Fruit fly (Drosophila melanogaster) whole organism, embryonic: ENCODE measurements around the gene ddbt.

Experiments
- Bteb2 ChIP-seq: fragments of 200-800 bp; sonication (Bioruptor generic); optimal IDR thresholded peaks from 2 replicates; lab custom pipeline; 2016; ENCODE audit warnings: missing biosample characterization, missing genetic modification characterization
- CG11093 ChIP-seq: fragments of 200-800 bp; sonication (Bioruptor generic); IDR thresholded peaks from 3 replicates; pipeline ENCODE4 v1.3.6; 2022; ENCODE audit warnings: missing biosample characterization, missing genetic modification characterization
- CG11696 ChIP-seq: fragments of 200-800 bp; sonication (Bioruptor generic); IDR thresholded peaks from 2 replicates; pipeline ENCODE4 v1.3.6; 2022; ENCODE audit warnings: missing biosample characterization, missing genetic modification characterization
- CG14050 ChIP-seq: fragments of 200-800 bp; sonication (Bioruptor generic); IDR thresholded peaks from 3 replicates; pipeline ENCODE4 v1.3.6; 2022; ENCODE audit warnings: missing biosample characterization, missing genetic modification characterization
- CG15073 ChIP-seq: fragments of 200-800 bp; sonication (Bioruptor generic); optimal IDR thresholded peaks from 2 replicates; lab custom pipeline; 2016; ENCODE audit warnings: missing biosample characterization, missing genetic modification characterization
- CG15514 ChIP-seq: fragments of 200-800 bp; sonication (Bioruptor generic); optimal IDR thresholded peaks from 3 replicates; lab custom pipeline; 2017; ENCODE audit warnings: missing biosample characterization, missing genetic modification characterization, mild to moderate bottlenecking, moderate library complexity, missing genetic modification reagents
- CG1603 ChIP-seq: fragments of 200-800 bp; sonication (Bioruptor generic); optimal IDR thresholded peaks from 2 replicates; lab custom pipeline; 2019; ENCODE audit warnings: missing biosample characterization, mild to moderate bottlenecking, missing genetic modification characterization, moderate library complexity
- CG16813 ChIP-seq: fragments of 200-800 bp; sonication (Bioruptor generic); IDR thresholded peaks from 3 replicates; pipeline ENCODE4 v1.3.6; 2022; ENCODE audit warnings: missing biosample characterization, missing genetic modification characterization; ENCODE audit not compliant: partially characterized antibody
- CG16863 ChIP-seq: fragments of 200-800 bp; sonication (Bioruptor generic); optimal IDR thresholded peaks from 3 replicates; lab custom pipeline; 2016; ENCODE audit warnings: missing biosample characterization, missing genetic modification characterization
- CG31441 ChIP-seq: fragments of 200-800 bp; sonication (Bioruptor generic); IDR thresholded peaks from 2 replicates; pipeline ENCODE4 v1.3.6; 2022; ENCODE audit warnings: missing biosample characterization, missing genetic modification characterization
- CG3281 ChIP-seq: fragments of 200-800 bp; sonication (Bioruptor generic); optimal IDR thresholded peaks from 3 replicates; lab custom pipeline; 2017; ENCODE audit warnings: missing biosample characterization, mild to moderate bottlenecking, missing genetic modification characterization
- CG3407 ChIP-seq: fragments of 200-800 bp; sonication (Bioruptor generic); optimal IDR thresholded peaks from 2 replicates; lab custom pipeline; 2018; ENCODE audit warnings: missing biosample characterization, mild to moderate bottlenecking, missing genetic modification characterization
- CG3726 ChIP-seq: fragments of 200-800 bp; sonication (Bioruptor generic); IDR thresholded peaks from 3 replicates; pipeline ENCODE4, ENCODE4 v1.3.6; 2022; ENCODE audit warnings: missing biosample characterization, missing genetic modification characterization
- CG5245 ChIP-seq: fragments of 200-800 bp; sonication (Bioruptor generic); optimal IDR thresholded peaks from 3 replicates; lab custom pipeline; 2016; ENCODE audit warnings: missing biosample characterization, missing genetic modification characterization
- CG6175 ChIP-seq: fragments of 200-800 bp; sonication (Bioruptor generic); IDR thresholded peaks from 3 replicates; pipeline ENCODE4 v1.3.6; 2022; ENCODE audit warnings: missing biosample characterization, missing genetic modification characterization
- CG6272 ChIP-seq: fragments of 200-800 bp; sonication (Bioruptor generic); IDR thresholded peaks from 2 replicates; pipeline ENCODE4 v1.3.6; 2022; ENCODE audit warnings: missing biosample characterization, missing genetic modification characterization
- CG6654 ChIP-seq: fragments of 200-800 bp; sonication (Bioruptor generic); optimal IDR thresholded peaks from 2 replicates; lab custom pipeline; 2017; ENCODE audit warnings: missing biosample characterization, mild to moderate bottlenecking, missing genetic modification characterization
- CG6813 ChIP-seq: fragments of 200-800 bp; sonication (Bioruptor generic); optimal IDR thresholded peaks from 2 replicates; lab custom pipeline; 2017; ENCODE audit warnings: missing biosample characterization, missing genetic modification characterization, mild to moderate bottlenecking, moderate library complexity, missing genetic modification reagents
- CG9215 ChIP-seq: fragments of 200-800 bp; sonication (Bioruptor generic); IDR thresholded peaks from 2 replicates; pipeline ENCODE4 v1.3.6; 2022; ENCODE audit warnings: missing biosample characterization, missing genetic modification characterization
- CG9437 ChIP-seq: fragments of 200-800 bp; sonication (Bioruptor generic); optimal IDR thresholded peaks from 2 replicates; lab custom pipeline; 2018; ENCODE audit warnings: missing biosample characterization, mild to moderate bottlenecking, missing genetic modification characterization
- Dll ChIP-seq: fragments of 200-800 bp; sonication (Bioruptor generic); IDR thresholded peaks from 4 replicates; pipeline ENCODE4 v1.3.6; 2022; ENCODE audit warnings: missing biosample characterization, missing genetic modification characterization; ENCODE audit not compliant: partially characterized antibody
- ERR ChIP-seq: fragments of 200-800 bp; sonication (Bioruptor generic); optimal IDR thresholded peaks from 2 replicates; lab custom pipeline; 2016; ENCODE audit warnings: missing biosample characterization, missing genetic modification characterization
- Fer2 ChIP-seq: fragments of 200-800 bp; sonication (Bioruptor generic); optimal IDR thresholded peaks from 2 replicates; lab custom pipeline; 2018; ENCODE audit warnings: missing biosample characterization, mild to moderate bottlenecking, missing genetic modification characterization, moderate library complexity
- HLH4C ChIP-seq: fragments of 200-800 bp; sonication (Bioruptor generic); IDR thresholded peaks from 3 replicates; pipeline ENCODE4 v1.3.6; 2022; ENCODE audit warnings: missing biosample characterization, missing genetic modification characterization; ENCODE audit not compliant: partially characterized antibody
- Hand ChIP-seq: fragments of 200-800 bp; sonication (Bioruptor generic); optimal IDR thresholded peaks from 2 replicates; lab custom pipeline; 2017; ENCODE audit warnings: mild to moderate bottlenecking, missing biosample characterization, missing genetic modification reagents, missing genetic modification characterization
- NK7.1 ChIP-seq: fragments of 200-800 bp; sonication (Bioruptor generic); optimal IDR thresholded peaks from 3 replicates; lab custom pipeline; 2016; ENCODE audit warnings: missing biosample characterization, missing genetic modification characterization
- Rx ChIP-seq: fragments of 200-800 bp; sonication (Bioruptor generic); IDR thresholded peaks from 2 replicates; pipeline ENCODE4 v1.3.6; 2022; ENCODE audit warnings: missing biosample characterization, missing genetic modification characterization
- YL-1 ChIP-seq: fragments of 200-800 bp; sonication (Bioruptor generic); optimal IDR thresholded peaks from 3 replicates; lab custom pipeline; 2017; ENCODE audit warnings: missing biosample characterization, mild to moderate bottlenecking, missing genetic modification characterization
- bigmax ChIP-seq: fragments of 200-800 bp; sonication (Bioruptor generic); optimal IDR thresholded peaks from 2 replicates; lab custom pipeline; 2018; ENCODE audit warnings: missing biosample characterization, mild to moderate bottlenecking, missing genetic modification characterization
- cato ChIP-seq: fragments of 200-800 bp; sonication (Bioruptor generic); optimal IDR thresholded peaks from 2 replicates; lab custom pipeline; 2016; ENCODE audit warnings: missing biosample characterization, missing genetic modification characterization, borderline replicate concordance
- caup ChIP-seq: fragments of 200-800 bp; sonication (Bioruptor generic); optimal IDR thresholded peaks from 3 replicates; lab custom pipeline; 2017; ENCODE audit warnings: missing biosample characterization, mild to moderate bottlenecking, missing genetic modification characterization, moderate library complexity; ENCODE audit not compliant: severe bottlenecking
- crp ChIP-seq, 2 experiments: fragments of 200-800 bp; sonication (Bioruptor generic); optimal IDR thresholded peaks; 2 replicates in 1 of 2; 3 replicates in 1 of 2; lab custom pipeline; 2017; ENCODE audit warnings: missing biosample characterization in 2 of 2, missing genetic modification characterization in 2 of 2, mild to moderate bottlenecking in 1 of 2, moderate library complexity in 1 of 2
- disco-r ChIP-seq: fragments of 200-800 bp; sonication (Bioruptor generic); optimal IDR thresholded peaks from 2 replicates; lab custom pipeline; 2016; ENCODE audit warnings: missing biosample characterization, missing genetic modification characterization
- dpn ChIP-seq, 2 experiments: fragments of 200-800 bp; sonication (Bioruptor generic); optimal IDR thresholded peaks; 3 replicates each; lab custom pipeline; 2016; ENCODE audit warnings: missing biosample characterization in 2 of 2, missing genetic modification characterization in 2 of 2
- fd102C ChIP-seq: fragments of 200-800 bp; sonication (Bioruptor generic); optimal IDR thresholded peaks from 2 replicates; lab custom pipeline; 2018; ENCODE audit warnings: missing biosample characterization, mild to moderate bottlenecking, missing genetic modification characterization, moderate library complexity
- hth ChIP-seq: fragments of >200 bp; optimal IDR thresholded peaks from 2 replicates; lab custom pipeline; 2017; ENCODE audit warnings: inconsistent platforms
- inv ChIP-seq: fragments of 200-800 bp; sonication (Bioruptor generic); IDR thresholded peaks from 2 replicates; pipeline ENCODE4 v1.3.6; 2022; ENCODE audit warnings: missing biosample characterization, missing genetic modification characterization; ENCODE audit not compliant: partially characterized antibody
- lmd ChIP-seq: fragments of 200-800 bp; sonication (Bioruptor generic); IDR thresholded peaks from 2 replicates; pipeline ENCODE4 v1.3.6; 2022; ENCODE audit warnings: missing biosample characterization, missing genetic modification characterization
- oc ChIP-seq: fragments of 200-800 bp; sonication (Bioruptor generic); optimal IDR thresholded peaks from 2 replicates; lab custom pipeline; 2018; ENCODE audit warnings: missing biosample characterization, mild to moderate bottlenecking, missing genetic modification characterization, moderate library complexity
- pho ChIP-seq: fragments of 200-800 bp; sonication (Bioruptor generic); optimal IDR thresholded peaks from 2 replicates; lab custom pipeline; 2016; ENCODE audit warnings: missing biosample characterization, missing genetic modification characterization
- phol ChIP-seq: fragments of 200-800 bp; sonication (Bioruptor generic); optimal IDR thresholded peaks from 3 replicates; lab custom pipeline; 2018; ENCODE audit warnings: missing biosample characterization, mild to moderate bottlenecking, missing genetic modification characterization, moderate library complexity
- schlank ChIP-seq: fragments of 200-800 bp; sonication (Bioruptor generic); optimal IDR thresholded peaks from 2 replicates; lab custom pipeline; 2018; ENCODE audit warnings: missing biosample characterization, mild to moderate bottlenecking, missing genetic modification characterization
- sd ChIP-seq: fragments of 200-800 bp; sonication (Bioruptor generic); optimal IDR thresholded peaks from 3 replicates; lab custom pipeline; 2018; ENCODE audit warnings: missing biosample characterization, mild to moderate bottlenecking, missing genetic modification characterization, moderate library complexity
- seq ChIP-seq: fragments of 200-800 bp; sonication (Bioruptor generic); IDR thresholded peaks from 2 replicates; pipeline ENCODE4 v1.3.6; 2022; ENCODE audit warnings: missing biosample characterization, missing genetic modification characterization
- slbo ChIP-seq: fragments of 200-800 bp; sonication (Bioruptor generic); IDR thresholded peaks from 2 replicates; pipeline ENCODE4 v1.3.6; 2022; ENCODE audit warnings: missing biosample characterization, missing genetic modification characterization
- tio ChIP-seq: fragments of 200-800 bp; sonication (Bioruptor generic); optimal IDR thresholded peaks from 2 replicates; lab custom pipeline; 2017; ENCODE audit warnings: missing biosample characterization, missing genetic modification characterization, inconsistent platforms
- unpg ChIP-seq: fragments of 200-800 bp; sonication (Bioruptor generic); optimal IDR thresholded peaks from 3 replicates; lab custom pipeline; 2018; ENCODE audit warnings: missing biosample characterization, mild to moderate bottlenecking, missing genetic modification characterization, moderate library complexity
- vvl ChIP-seq: fragments of 200-800 bp; sonication (Bioruptor generic); IDR thresholded peaks from 2 replicates; pipeline ENCODE4 v1.3.6; 2022; ENCODE audit warnings: missing biosample characterization, missing genetic modification characterization
- wdn ChIP-seq: fragments of 200-800 bp; sonication (Bioruptor generic); IDR thresholded peaks from 2 replicates; pipeline ENCODE4 v1.3.6; 2022; ENCODE audit warnings: missing biosample characterization, missing genetic modification characterization
- yki ChIP-seq: fragments of >200 bp; optimal IDR thresholded peaks from 3 replicates; lab custom pipeline; 2018

ddbt gene

dm6 chr3L:350651-351228, 33.9 kb downstream of the ddbt start (continued):
- TF ChIP-seq CG3407: no peak
- peak; percentile 65 to 74 for TF ChIP-seq dpn (GFP tag; optimal IDR thresholded peaks at IDR 0.05; lab: Kevin White, UChicago)
- TF ChIP-seq CG6272: peak; percentile 69
- TF ChIP-seq Fer2 (tag; lab: Kevin White, UChicago): peak; percentile 40
- peak; percentile 80 for TF ChIP-seq phol (tag; lab: Kevin White, UChicago)
- TF ChIP-seq cato (GFP tag; lab: Kevin White, UChicago): peak; percentile 15
- peak; percentile 43 for TF ChIP-seq CG15514 (GFP tag; lab: Kevin White, UChicago)
- TF ChIP-seq CG9437 (GFP tag; lab: Kevin White, UChicago): peak; percentile 51
- TF ChIP-seq Rx (GFP tag; lab: Robert Waterston, UW): peak; percentile 55; the same call in 1 of the 2 replicates
- no peak for TF ChIP-seq Dll
- TF ChIP-seq bigmax (GFP tag; lab: Kevin White, UChicago): no peak
- peak; percentile 87 for TF ChIP-seq CG31441 (GFP tag; lab: Robert Waterston, UW)
- TF ChIP-seq fd102C: no peak
- TF ChIP-seq pho (GFP tag; lab: Kevin White, UChicago): peak; percentile 49
- TF ChIP-seq schlank (tag; lab: Kevin White, UChicago): no peak
- no peak for TF ChIP-seq CG16813 (GFP tag; lab: Robert Waterston, UW)
- TF ChIP-seq CG6654 (GFP tag; lab: Kevin White, UChicago): no peak
- TF ChIP-seq unpg: peak; percentile 76
- no peak for TF ChIP-seq HLH4C (GFP tag; lab: Robert Waterston, UW)
- TF ChIP-seq tio: no peak
- TF ChIP-seq Bteb2 (GFP tag; lab: Kevin White, UChicago): peak; percentile 43
- TF ChIP-seq CG6175 (GFP tag; lab: Robert Waterston, UW): no peak
- TF ChIP-seq ERR: peak; percentile 35
- TF ChIP-seq CG3726 (GFP tag; lab: Robert Waterston, UW): peak; percentile 52; the same call in 1 of the 3 replicates
- no peak for TF ChIP-seq YL-1 (GFP tag; lab: Kevin White, UChicago)
- no peak for TF ChIP-seq crp (GFP tag; optimal IDR thresholded peaks at IDR 0.05; lab: Kevin White, UChicago)
- TF ChIP-seq vvl: peak; percentile 92
- peak; percentile 70 for TF ChIP-seq wdn (GFP tag; lab: Robert Waterston, UW)
- peak; percentile 79 for TF ChIP-seq oc (tag; lab: Kevin White, UChicago)
- peak; percentile 69 for TF ChIP-seq CG11696 (GFP tag; lab: Robert Waterston, UW)
- no peak for TF ChIP-seq yki (lab: Kevin White, UChicago)
- peak; percentile 85 for TF ChIP-seq slbo (GFP tag; lab: Robert Waterston, UW)
- TF ChIP-seq CG5245 (GFP tag; lab: Kevin White, UChicago): peak; percentile 67
- peak; percentile 85 for TF ChIP-seq lmd (GFP tag; lab: Robert Waterston, UW)
- TF ChIP-seq CG6813: no peak
- TF ChIP-seq Hand (GFP tag; lab: Kevin White, UChicago): peak; percentile 36
- TF ChIP-seq CG15073: no peak
- TF ChIP-seq CG16863 (GFP tag; lab: Kevin White, UChicago): peak; percentile 50
- peak; percentile 45; the same call in 1 of the 3 replicates for TF ChIP-seq CG14050
- no peak for TF ChIP-seq sd (tag; lab: Kevin White, UChicago)
- peak; percentile 40 for TF ChIP-seq NK7.1 (GFP tag; lab: Kevin White, UChicago)
- peak; percentile 54 for TF ChIP-seq seq (GFP tag; lab: Robert Waterston, UW)
- peak; percentile 61 for TF ChIP-seq CG9215 (GFP tag; lab: Robert Waterston, UW)
- TF ChIP-seq disco-r (GFP tag; lab: Kevin White, UChicago): no peak
- no peak for TF ChIP-seq CG1603 (tag; lab: Kevin White, UChicago)
- TF ChIP-seq CG11093: no peak
- no peak for TF ChIP-seq hth (lab: Kevin White, UChicago)
- TF ChIP-seq inv: no peak
- TF ChIP-seq caup: peak; percentile 66
- peak; percentile 76 for TF ChIP-seq CG3281 (GFP tag; lab: Kevin White, UChicago)
